Worm (Caenorhabditis elegans) whole organism, L1 larva: ENCODE data around the gene T19H12.3.

ENCODE experiments used
- F16B12.6 ChIP-seq: fragments of 150-350 bp; optimal IDR thresholded peaks from 2 replicates; lab custom pipeline; 2014; ENCODE audit warnings: missing biosample characterization, missing genetic modification characterization
- aha-1 ChIP-seq: fragments of 150-350 bp; optimal IDR thresholded peaks from 2 replicates; lab custom pipeline; 2014; ENCODE audit warnings: missing biosample characterization, missing genetic modification characterization
- alr-1 ChIP-seq: fragments of 200-800 bp; sonication (Bioruptor generic); optimal IDR thresholded peaks from 2 replicates; lab custom pipeline; 2018; ENCODE audit warnings: borderline replicate concordance, mild to moderate bottlenecking, missing genetic modification characterization, missing compliant biosample characterization
- ama-1 ChIP-seq: fragments of 150-350 bp; optimal IDR thresholded peaks from 2 replicates; lab custom pipeline; 2014
- ces-1 ChIP-seq: fragments of 150-350 bp; optimal IDR thresholded peaks from 2 replicates; lab custom pipeline; 2014; ENCODE audit warnings: missing biosample characterization, missing genetic modification reagents, missing genetic modification characterization
- efl-1 ChIP-seq, 4 experiments: fragments of 150-350 bp; optimal IDR thresholded peaks in 3 of 4; peaks in 1 of 4; 1 replicate in 1 of 4; 2 replicates in 3 of 4; lab custom pipeline; 2014; ENCODE audit warnings: missing biosample characterization in 2 of 4, missing genetic modification characterization in 2 of 4, missing genetic modification reagents in 2 of 4
- efl-3 ChIP-seq: fragments of 200-800 bp; sonication (Bioruptor generic); optimal IDR thresholded peaks from 2 replicates; lab custom pipeline; 2018; ENCODE audit warnings: mild to moderate bottlenecking, missing genetic modification characterization, missing compliant biosample characterization
- egl-13 ChIP-seq: sonication (generic microtip); optimal IDR thresholded peaks from 2 replicates; lab custom pipeline; 2016; ENCODE audit warnings: missing genotype, missing genetic modification reagents, missing genetic modification characterization, missing compliant biosample characterization
- elt-2 ChIP-seq: sonication (generic microtip); optimal IDR thresholded peaks from 2 replicates; lab custom pipeline; 2016; ENCODE audit warnings: missing genetic modification characterization, mild to moderate bottlenecking, inconsistent platforms, missing compliant biosample characterization, missing genetic modification reagents
- elt-3 ChIP-seq, 6 experiments: fragments of 150-350 bp in 1 of 6; sonication (generic microtip); optimal IDR thresholded peaks; 2 replicates each; lab custom pipeline; 2017 to 2018; ENCODE audit warnings: missing biosample characterization in 6 of 6, missing genetic modification characterization in 6 of 6, inconsistent platforms in 1 of 6
- ets-5 ChIP-seq: fragments of 200-800 bp; sonication (Bioruptor generic); IDR thresholded peaks from 2 replicates; pipeline ENCODE4 v1.3.6; 2022; ENCODE audit warnings: missing genetic modification characterization, missing compliant biosample characterization
- fkh-10 ChIP-seq: sonication (generic microtip); optimal IDR thresholded peaks from 2 replicates; lab custom pipeline; 2017; ENCODE audit warnings: missing biosample characterization, missing genetic modification reagents, missing genetic modification characterization
- fkh-4 ChIP-seq: sonication (generic microtip); optimal IDR thresholded peaks from 2 replicates; lab custom pipeline; 2016; ENCODE audit warnings: missing compliant biosample characterization, missing genetic modification characterization, borderline replicate concordance
- hlh-17 ChIP-seq: fragments of 200-800 bp; sonication (Bioruptor generic); optimal IDR thresholded peaks from 2 replicates; lab custom pipeline; 2018; ENCODE audit warnings: missing genetic modification characterization, mild to moderate bottlenecking, missing compliant biosample characterization, moderate library complexity, borderline replicate concordance
- hlh-4 ChIP-seq: sonication (generic microtip); optimal IDR thresholded peaks from 2 replicates; lab custom pipeline; 2016; ENCODE audit warnings: mild to moderate bottlenecking, missing genetic modification characterization, missing compliant biosample characterization
- hpl-2 ChIP-seq: fragments of 150-350 bp; optimal IDR thresholded peaks from 2 replicates; lab custom pipeline; 2014; ENCODE audit warnings: missing biosample characterization, missing genetic modification reagents, missing genetic modification characterization
- lin-14 ChIP-seq: fragments of 200-800 bp; sonication (Bioruptor generic); optimal IDR thresholded peaks from 2 replicates; lab custom pipeline; 2018; ENCODE audit warnings: mild to moderate bottlenecking, missing genetic modification characterization, moderate library complexity, missing compliant biosample characterization
- lin-15B ChIP-seq: fragments of 150-350 bp; sonication (generic microtip); optimal IDR thresholded peaks from 3 replicates; lab custom pipeline; 2014; ENCODE audit warnings: missing biosample characterization, missing genetic modification characterization
- lin-35 ChIP-seq, 2 experiments: fragments of 150-350 bp; optimal IDR thresholded peaks; 2 replicates each; lab custom pipeline; 2014; ENCODE audit warnings: missing biosample characterization in 2 of 2, missing genetic modification characterization in 2 of 2, missing genetic modification reagents in 2 of 2
- lin-39 ChIP-seq: fragments of 150-350 bp; optimal IDR thresholded peaks from 2 replicates; lab custom pipeline; 2014; ENCODE audit warnings: missing biosample characterization, missing genetic modification reagents, missing genetic modification characterization
- lir-3 ChIP-seq: sonication (generic microtip); optimal IDR thresholded peaks from 2 replicates; lab custom pipeline; 2016; ENCODE audit warnings: mild to moderate bottlenecking, missing genetic modification characterization, moderate library complexity, missing compliant biosample characterization; ENCODE audit not compliant: poor library complexity
- lsy-2 ChIP-seq, 2 experiments: fragments of 150-350 bp; optimal IDR thresholded peaks; 2 replicates each; lab custom pipeline; 2014; ENCODE audit warnings: missing biosample characterization in 2 of 2, missing genetic modification characterization in 2 of 2
- mab-9 ChIP-seq: fragments of 200-800 bp; sonication (Bioruptor generic); IDR thresholded peaks from 2 replicates; pipeline ENCODE4 v1.3.6; 2022; ENCODE audit warnings: missing genetic modification reagents, missing genetic modification characterization, missing compliant biosample characterization
- mdl-1 ChIP-seq, 2 experiments: fragments of 150-350 bp; optimal IDR thresholded peaks; 2 replicates each; lab custom pipeline; 2014 to 2017; ENCODE audit warnings: missing biosample characterization in 2 of 2, missing genetic modification characterization in 2 of 2, inconsistent platforms in 1 of 2
- mef-2 ChIP-seq: fragments of 150-350 bp; optimal IDR thresholded peaks from 2 replicates; lab custom pipeline; 2014; ENCODE audit warnings: missing biosample characterization, missing genetic modification characterization
- nhr-12 ChIP-seq: sonication (generic microtip); optimal IDR thresholded peaks from 2 replicates; lab custom pipeline; 2017; ENCODE audit warnings: missing biosample characterization, missing genetic modification characterization
- nhr-19 ChIP-seq: fragments of 200-800 bp; sonication (Bioruptor generic); conservative IDR thresholded peaks from 2 replicates; pipeline ENCODE4 v1.3.6; 2022; ENCODE audit warnings: missing genetic modification characterization, missing compliant biosample characterization
- nhr-20 ChIP-seq: sonication (generic microtip); optimal IDR thresholded peaks from 2 replicates; lab custom pipeline; 2016; ENCODE audit warnings: mild to moderate bottlenecking, missing genetic modification characterization, missing compliant biosample characterization
- nhr-28 ChIP-seq: fragments of 150-350 bp; optimal IDR thresholded peaks from 2 replicates; lab custom pipeline; 2014; ENCODE audit warnings: missing biosample characterization, missing genetic modification characterization
- nhr-71 ChIP-seq: sonication (generic microtip); optimal IDR thresholded peaks from 2 replicates; lab custom pipeline; 2016; ENCODE audit warnings: mild to moderate bottlenecking, missing genetic modification characterization, moderate library complexity, missing compliant biosample characterization
- nhr-85 ChIP-seq: sonication (generic microtip); peaks from one replicate; lab custom pipeline; 2016; ENCODE audit warnings: missing genetic modification characterization, inconsistent platforms, missing compliant biosample characterization
- pag-3 ChIP-seq: sonication (generic microtip); optimal IDR thresholded peaks from 2 replicates; lab custom pipeline; 2017; ENCODE audit warnings: missing genetic modification characterization, mild to moderate bottlenecking, missing compliant biosample characterization, antibody characterized with exemption, borderline replicate concordance; ENCODE audit not compliant: insufficient read depth
- snpc-4 ChIP-seq: fragments of 150-350 bp; optimal IDR thresholded peaks from 2 replicates; lab custom pipeline; 2014; ENCODE audit warnings: missing biosample characterization, missing genetic modification characterization
- snu-23 ChIP-seq: sonication (generic microtip); optimal IDR thresholded peaks from 2 replicates; lab custom pipeline; 2016; ENCODE audit warnings: missing genetic modification characterization, missing compliant biosample characterization
- swsn-7 ChIP-seq: sonication (generic microtip); optimal IDR thresholded peaks from 2 replicates; lab custom pipeline; 2016; ENCODE audit warnings: missing genetic modification characterization, missing compliant biosample characterization
- tbx-2 ChIP-seq: sonication (generic microtip); optimal IDR thresholded peaks from 2 replicates; lab custom pipeline; 2016; ENCODE audit warnings: missing genetic modification characterization, missing compliant biosample characterization
- unc-98 ChIP-seq: fragments of 200-800 bp; sonication (Bioruptor generic); IDR thresholded peaks from 2 replicates; pipeline ENCODE4 v1.3.6; 2022; ENCODE audit warnings: missing genetic modification characterization, missing compliant biosample characterization
- xbp-1 ChIP-seq: sonication (generic microtip); optimal IDR thresholded peaks from 2 replicates; lab custom pipeline; 2016; ENCODE audit warnings: missing genetic modification characterization, missing compliant biosample characterization
- zag-1 ChIP-seq: fragments of 150-350 bp; optimal IDR thresholded peaks from 2 replicates; lab custom pipeline; 2014; ENCODE audit warnings: missing biosample characterization, missing genetic modification characterization

Gene T19H12.3

DNA sequence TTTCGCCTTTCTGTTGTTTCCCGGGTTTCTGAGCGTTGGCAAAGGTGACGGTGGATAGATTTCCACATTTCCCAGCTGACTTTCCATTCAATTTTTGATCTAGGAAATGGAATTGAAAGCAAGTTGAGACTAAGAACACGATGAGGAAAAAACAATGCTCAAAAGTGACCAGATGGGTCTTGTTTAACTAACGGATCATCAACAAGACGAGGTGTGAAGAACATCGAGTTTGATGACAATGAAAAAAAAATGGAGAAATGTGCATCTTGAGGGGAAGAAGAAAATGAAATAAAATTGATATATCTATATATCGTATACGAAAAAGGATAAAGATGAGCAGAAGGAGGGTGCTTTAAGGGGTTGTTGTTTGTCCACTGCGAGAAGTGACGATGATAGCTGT is 7.9 kb upstream of the T19H12.3 start, which contains the start of gene T19H12.6:
Gene T19H12.6 (minus strand): TSS at position 101 of the 400 bp plus-strand sequence.
- TF ChIP-seq snu-23 (GFP tag; lab: Kevin White, UChicago) (no peak), pag-3 (no peak), lsy-2 (tag; optimal IDR thresholded peaks at IDR 0.05; lab: Kevin White, UChicago) (no peak), fkh-4 (tag; lab: Kevin White, UChicago) (no peak), nhr-12 (no peak), swsn-7 (tag; lab: Kevin White, UChicago) (no peak), mef-2 (tag; lab: Kevin White, UChicago) (no peak), ces-1 (GFP tag; lab: Kevin White, UChicago) (no peak), mdl-1 (tag; optimal IDR thresholded peaks at IDR 0.05; lab: Kevin White, UChicago) (no peak), xbp-1 (tag; lab: Kevin White, UChicago) (no peak)

DNA sequence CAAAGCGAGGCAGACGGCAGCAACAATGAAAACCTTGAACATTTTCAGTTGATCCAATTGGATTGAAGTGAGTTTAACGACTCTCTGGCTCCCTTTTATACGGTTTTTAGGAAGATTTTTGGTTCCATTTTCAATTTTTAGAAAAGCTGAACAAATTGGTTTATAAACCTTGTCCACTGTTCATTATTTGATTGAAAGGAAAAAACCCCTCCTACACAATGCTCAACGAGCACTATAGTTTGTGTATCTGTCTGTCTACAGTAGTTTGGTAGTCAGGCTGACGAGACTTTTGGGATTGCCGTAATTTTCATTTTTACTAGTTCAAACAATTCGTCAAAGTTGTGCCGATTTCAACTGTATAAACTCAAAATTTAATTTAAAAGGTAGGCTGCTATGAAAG is 6.2 kb upstream of the T19H12.3 start, which contains the start of gene T19H12.15:
Gene T19H12.15 (minus strand): TSS at position 101 of the 400 bp plus-strand sequence.
- TF ChIP-seq lsy-2 (tag; optimal IDR thresholded peaks at IDR 0.05; lab: Kevin White, UChicago) (no peak), mab-9 (GFP tag; lab: Robert Waterston, UW) (no peak), hlh-17 (no peak), lin-39 (tag; lab: Kevin White, UChicago) (no peak), F16B12.6 (tag; lab: Kevin White, UChicago) (no peak), aha-1 (tag; lab: Kevin White, UChicago) (no peak), egl-13 (tag; lab: Kevin White, UChicago) (no peak), zag-1 (no peak), alr-1 (tag; lab: Kevin White, UChicago) (no peak), nhr-19 (no peak), lir-3 (no peak), swsn-7 (tag; lab: Kevin White, UChicago) (no peak), unc-98 (no peak), hlh-4 (tag; lab: Kevin White, UChicago) (no peak), hpl-2 (GFP tag; lab: Kevin White, UChicago) (no peak), efl-3 (GFP tag; lab: Kevin White, UChicago) (no peak), ama-1 (lab: Kevin White, UChicago) (no peak)
- TF ChIP-seq, all 84 proteins: peak for 0

DNA sequence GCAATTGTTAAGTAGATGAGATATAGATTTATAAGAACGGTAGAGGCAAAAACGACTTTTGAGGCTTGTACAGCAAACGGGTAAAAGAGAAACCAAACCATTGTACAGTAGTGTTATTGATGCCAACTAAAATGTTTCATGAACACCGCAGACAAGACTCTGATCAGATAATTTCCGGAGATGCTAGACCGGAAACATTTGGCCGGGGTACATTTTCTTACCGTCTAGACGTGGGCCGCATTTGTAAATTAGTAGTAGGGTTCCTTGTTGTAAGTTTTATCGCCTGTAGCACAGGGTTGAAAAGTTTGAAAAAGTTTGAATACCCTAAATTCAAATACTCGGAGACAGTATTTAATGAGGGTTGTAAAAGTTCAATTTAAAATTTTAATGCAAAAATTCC is 4.1 kb upstream of the T19H12.3 start, which contains the start of gene str-32:
Gene str-32 (minus strand): TSS at position 101 of the 400 bp plus-strand sequence.
- TF ChIP-seq mab-9 (GFP tag; lab: Robert Waterston, UW), result no peak
- no peak for TF ChIP-seq nhr-28 (tag; lab: Kevin White, UChicago)

DNA sequence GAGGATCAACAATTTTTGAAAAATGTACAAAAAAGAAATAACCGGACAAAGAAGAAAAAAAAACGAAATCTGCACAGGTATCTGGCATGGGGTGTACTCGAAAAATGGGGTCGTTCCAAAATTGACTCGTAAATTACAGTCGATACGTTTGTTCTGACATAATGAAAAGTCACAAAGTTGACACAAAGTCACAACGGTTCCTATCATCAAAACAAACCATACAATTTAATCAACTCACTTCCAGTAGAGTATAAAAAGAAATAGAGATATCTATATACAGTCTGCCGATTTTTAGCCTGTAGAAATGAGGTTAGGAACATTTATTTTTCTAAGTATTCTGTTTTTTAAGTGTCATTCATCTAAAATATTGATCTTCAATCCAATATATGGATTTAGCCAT is 982 bp upstream of the T19H12.3 start, which contains the start of gene T19H12.12:
Gene T19H12.12 (plus strand): TSS at position 301 of the 400 bp plus-strand sequence.
- TF ChIP-seq efl-1 (optimal IDR thresholded peaks at IDR 0.05; lab: Kevin White, UChicago), result no peak
- TF ChIP-seq efl-1 (GFP tag; optimal IDR thresholded peaks at IDR 0.05 in 1 of 2; lab: Kevin White, UChicago), result no peak
- TF ChIP-seq snpc-4 (tag; lab: Kevin White, UChicago), result no peak
- no peak for TF ChIP-seq ets-5 (GFP tag; lab: Robert Waterston, UW)
- TF ChIP-seq fkh-10 (GFP tag; lab: Kevin White, UChicago), result no peak
- TF ChIP-seq, all 84 proteins: peak for 0

DNA sequence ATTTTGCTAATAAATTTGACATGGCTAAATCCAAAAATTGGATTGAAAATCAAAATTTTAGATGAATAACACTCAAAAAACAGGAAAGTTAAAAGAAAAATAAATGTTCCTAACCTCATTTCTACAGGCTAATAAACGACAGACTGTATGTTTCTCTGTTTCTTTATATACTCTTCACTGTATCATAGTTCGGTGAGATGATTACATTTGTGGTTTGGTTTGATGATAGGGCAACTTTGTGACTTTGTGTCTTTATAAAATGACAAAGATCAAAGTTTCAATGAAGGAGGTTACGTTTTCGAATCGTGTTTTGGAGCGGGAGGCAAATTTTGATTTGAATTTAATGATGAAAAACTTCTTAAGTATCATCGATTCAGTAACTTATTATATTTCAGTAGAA is 4.0 kb downstream of the T19H12.3 start, which contains the start of gene ugt-12:
Gene ugt-12 (minus strand): TSS at position 153 of the 400 bp plus-strand sequence.
- TF ChIP-seq lin-35 (GFP tag; optimal IDR thresholded peaks at IDR 0.05; lab: Kevin White, UChicago) (peak in 1 of 2 experiments; percentile 34), elt-2 (tag; lab: Kevin White, UChicago) (peak; percentile 49), elt-3 (tag; optimal IDR thresholded peaks at IDR 0.05; lab: Kevin White, UChicago) (peak in 2 of 6 experiments; percentile 10 to 37), lsy-2 (tag; optimal IDR thresholded peaks at IDR 0.05; lab: Kevin White, UChicago) (no peak), aha-1 (tag; lab: Kevin White, UChicago) (no peak), tbx-2 (tag; lab: Kevin White, UChicago) (no peak), snu-23 (GFP tag; lab: Kevin White, UChicago) (peak; percentile 26), lin-14 (GFP tag; lab: Kevin White, UChicago) (peak; percentile 61), nhr-20 (tag; lab: Kevin White, UChicago) (peak; percentile 52), pag-3 (no peak), nhr-85 (tag; lab: Kevin White, UChicago) (peak; percentile 74), unc-98 (no peak), lin-15B (no peak), nhr-71 (tag; lab: Kevin White, UChicago) (peak; percentile 48), snpc-4 (tag; lab: Kevin White, UChicago) (no peak)
